Worm (Caenorhabditis elegans): ENCODE data around the gene srh-27.

Gene srh-27

DNA sequence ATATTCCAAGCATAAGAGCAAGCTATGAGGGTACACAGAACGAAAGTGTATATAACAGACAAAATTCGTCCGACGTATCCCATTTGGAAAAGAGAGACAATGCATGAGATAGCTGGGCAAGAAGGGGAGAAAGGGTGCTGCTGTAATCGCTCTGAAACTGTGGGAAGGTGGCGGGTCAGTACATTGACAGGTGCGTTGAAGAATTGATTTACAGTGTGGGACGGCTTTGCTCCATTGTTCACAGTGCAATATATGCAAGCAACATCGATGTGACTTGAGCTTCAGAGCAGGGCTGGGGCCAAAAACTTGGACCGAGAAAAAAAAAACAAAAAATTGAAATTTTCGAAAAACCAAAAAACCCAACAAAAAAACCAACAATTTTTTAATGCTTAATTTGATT lies 38.2 kb upstream of the srh-27 start, which contains the start of gene F57G9.3:
Gene F57G9.3, minus strand, starts transcription at position 101 of the 400 bp plus-strand sequence.
- TF ChIP-seq Y53F4B.3 (GFP tag; IDR thresholded peaks at IDR 0.05) (no peak), athp-1 (tag; optimal IDR thresholded peaks at IDR 0.05) (no peak), madf-3 (GFP tag; IDR thresholded peaks at IDR 0.05) (no peak), nfyb-1 (GFP tag; IDR thresholded peaks at IDR 0.05) (no peak), snpc-1.3 (tag; optimal IDR thresholded peaks at IDR 0.05; ENCODE audit: insufficient read depth) (no peak), ama-1 (optimal IDR thresholded peaks at IDR 0.05) (no peak), ama-1 (GFP tag; optimal IDR thresholded peaks at IDR 0.05) (no peak), F37B4.10 (GFP tag; IDR thresholded peaks at IDR 0.05) (no peak), egrh-3 (GFP tag; IDR thresholded peaks at IDR 0.05) (no peak), lin-26 (GFP tag; IDR thresholded peaks at IDR 0.05) (no peak), cebp-2 (GFP tag; IDR thresholded peaks at IDR 0.05) (no peak), ztf-18 (tag; optimal IDR thresholded peaks at IDR 0.05) (no peak), snpc-4 (GFP tag; optimal IDR thresholded peaks at IDR 0.05) (no peak), snpc-4 (tag; optimal IDR thresholded peaks at IDR 0.05) (no peak)

DNA sequence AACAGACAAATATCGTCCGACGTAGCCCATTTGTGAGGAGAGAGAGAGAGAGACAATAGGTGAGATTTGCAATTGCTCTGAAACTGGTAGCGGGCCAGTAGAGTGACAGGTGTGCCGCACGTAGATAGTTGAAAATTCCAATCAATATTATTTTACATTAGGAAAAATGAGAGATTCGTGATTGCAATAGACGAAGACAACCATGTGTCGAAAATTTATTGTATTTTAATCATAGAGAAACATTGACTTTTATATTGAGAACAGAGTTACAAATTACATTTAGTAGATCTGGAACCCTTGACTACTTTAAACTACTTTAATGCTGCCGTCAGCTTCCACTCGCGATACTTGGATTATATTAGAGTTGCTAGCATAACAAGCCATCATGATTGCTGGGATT lies 35.9 kb upstream of the srh-27 start, which contains the start of gene Y57A10C.1:
Gene Y57A10C.1, minus strand, starts transcription at position 101 of the 400 bp plus-strand sequence.
- TF ChIP-seq B0035.1 (tag; optimal IDR thresholded peaks at IDR 0.05) (no peak), ceh-91 (GFP tag; IDR thresholded peaks at IDR 0.05) (no peak), mes-4 (tag; optimal IDR thresholded peaks at IDR 0.05) (no peak), aptf-2 (GFP tag; conservative IDR thresholded peaks at IDR 0.05) (no peak), T07F8.4 (tag; optimal IDR thresholded peaks at IDR 0.05) (no peak), rec-8 (tag; optimal IDR thresholded peaks at IDR 0.05) (no peak), lin-26 (GFP tag; IDR thresholded peaks at IDR 0.05) (no peak), unc-62 (GFP tag; optimal IDR thresholded peaks at IDR 0.05) (no peak)

DNA sequence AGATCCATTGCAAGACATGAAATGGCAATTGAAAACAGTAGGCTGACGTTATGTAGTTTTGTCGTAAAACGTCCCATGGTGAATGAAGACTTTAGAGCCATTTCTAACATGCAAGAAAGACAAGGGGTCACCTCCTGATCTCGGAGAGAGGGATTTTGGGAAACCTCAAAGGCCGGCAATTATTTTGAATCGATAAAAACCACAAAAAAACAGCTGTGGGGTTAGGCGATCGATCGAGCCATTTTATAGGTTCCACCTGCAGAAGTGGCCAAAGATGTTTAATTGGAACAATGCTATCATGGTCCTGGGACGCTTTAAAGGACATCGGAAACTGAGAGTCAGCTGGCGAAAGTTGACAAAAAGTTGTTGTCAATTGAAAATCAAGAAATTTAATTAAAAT lies 33.5 kb upstream of the srh-27 start, which contains the start of gene Y57A10C.11:
Gene Y57A10C.11, minus strand, starts transcription at position 101 of the 400 bp plus-strand sequence.
- TF ChIP-seq xnd-1 (tag; optimal IDR thresholded peaks at IDR 0.05) (no peak), aptf-3 (GFP tag; IDR thresholded peaks at IDR 0.05) (no peak), lin-54 (GFP tag; optimal IDR thresholded peaks at IDR 0.05) (no peak), snpc-3.4 (tag; optimal IDR thresholded peaks at IDR 0.05) (no peak), ets-4 (GFP tag; optimal IDR thresholded peaks at IDR 0.05) (no peak), lsl-1 (GFP tag; optimal IDR thresholded peaks at IDR 0.05) (no peak), egl-18 (GFP tag; IDR thresholded peaks at IDR 0.05) (no peak), lag-1 (GFP tag; IDR thresholded peaks at IDR 0.05) (no peak), hrde-1 (tag; optimal IDR thresholded peaks at IDR 0.05; ENCODE audit: borderline replicate concordance) (no peak)

DNA sequence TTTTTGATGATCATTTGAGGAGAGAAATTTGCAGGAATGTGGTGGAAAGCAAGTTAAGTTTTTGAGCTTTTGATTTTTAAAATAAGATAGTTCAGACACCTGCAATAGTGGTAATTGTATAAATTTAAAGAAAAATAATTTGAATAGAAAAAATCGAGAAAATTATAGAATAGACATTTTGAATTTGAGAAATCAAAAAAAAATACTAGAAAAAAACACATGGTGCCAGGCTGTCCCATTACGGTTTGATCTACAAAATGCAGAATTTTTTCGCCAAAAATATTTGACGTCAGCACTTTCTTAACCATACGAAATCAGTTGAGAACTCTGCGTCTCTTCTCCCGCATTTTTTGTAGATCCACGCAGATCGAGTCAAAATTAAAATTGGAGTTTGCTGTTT lies 30.8 kb upstream of the srh-27 start, which contains the start of gene sre-27:
Gene sre-27, minus strand, starts transcription at position 101 of the 400 bp plus-strand sequence.
- TF ChIP-seq fkh-3 (tag; optimal IDR thresholded peaks at IDR 0.05) (no peak), F39B2.1 (GFP tag; IDR thresholded peaks at IDR 0.05) (no peak), mcd-1 (GFP tag; IDR thresholded peaks at IDR 0.05) (no peak), attf-5 (GFP tag; optimal IDR thresholded peaks at IDR 0.05) (no peak), B0261.1 (tag; optimal IDR thresholded peaks at IDR 0.05) (no peak), F10E7.11 (tag; optimal IDR thresholded peaks at IDR 0.05) (no peak), C17E4.6 (GFP tag; IDR thresholded peaks at IDR 0.05) (no peak), Y56A3A.18 (GFP tag; IDR thresholded peaks at IDR 0.05) (no peak), ztf-3 (GFP tag; optimal IDR thresholded peaks at IDR 0.05) (no peak), snpc-4 (GFP tag; optimal IDR thresholded peaks at IDR 0.05) (no peak), snpc-4 (tag; optimal IDR thresholded peaks at IDR 0.05) (no peak)

Data from whole organism, young adult.